Fruit fly (Drosophila melanogaster) whole organism: Measurements from ENCODE around the gene APC4.

ENCODE experiments used
- CG8478 ChIP-seq: fragments of >200 bp; optimal IDR thresholded peaks from 2 replicates; lab custom pipeline; 2018; ENCODE audit warnings: inconsistent platforms
- Dll ChIP-seq: fragments of >200 bp; optimal IDR thresholded peaks from 2 replicates; lab custom pipeline; 2017
- EcR ChIP-seq, 2 experiments: fragments of >200 bp; optimal IDR thresholded peaks; 2 replicates each; lab custom pipeline; 2017; ENCODE audit warnings: missing biosample characterization in 2 of 2, missing genetic modification characterization in 2 of 2, missing genetic modification reagents in 2 of 2
- pan ChIP-seq: fragments of >200 bp; optimal IDR thresholded peaks from 2 replicates; lab custom pipeline; 2017
- psq ChIP-seq: fragments of >200 bp; optimal IDR thresholded peaks from 2 replicates; lab custom pipeline; 2017
- usp ChIP-seq: fragments of >200 bp; optimal IDR thresholded peaks from 2 replicates; lab custom pipeline; 2017; ENCODE audit warnings: missing biosample characterization, missing genetic modification characterization, mixed read lengths

APC4 gene

dm6 chrX:9048941-9049340 is 33.8 kb upstream of the APC4 start:
- no peak for TF ChIP-seq psq (lab: Kevin White, UChicago)
- TF ChIP-seq usp = no peak
- TF ChIP-seq Dll (lab: Kevin White, UChicago) = no peak
- no peak for TF ChIP-seq CG8478 (lab: Kevin White, UChicago)
- TF ChIP-seq pan (lab: Kevin White, UChicago) = no peak
- no peak for TF ChIP-seq EcR (GFP tag; optimal IDR thresholded peaks at IDR 0.05; lab: Kevin White, UChicago)

dm6 chrX:9060078-9060477 is 22.7 kb upstream of the APC4 start:
- no peak for TF ChIP-seq CG8478 (lab: Kevin White, UChicago)
- no peak for TF ChIP-seq EcR (GFP tag; optimal IDR thresholded peaks at IDR 0.05; lab: Kevin White, UChicago)

dm6 chrX:9061299-9061698 is 21.4 kb upstream of the APC4 start:
- TF ChIP-seq psq (lab: Kevin White, UChicago) (no peak), pan (lab: Kevin White, UChicago) (no peak), Dll (lab: Kevin White, UChicago) (no peak), usp (no peak), EcR (GFP tag; optimal IDR thresholded peaks at IDR 0.05; lab: Kevin White, UChicago) (no peak), CG8478 (lab: Kevin White, UChicago) (no peak)

dm6 chrX:9062665-9063064 is 20.1 kb upstream of the APC4 start:
- TF ChIP-seq pan (lab: Kevin White, UChicago) (no peak), usp (no peak), EcR (GFP tag; optimal IDR thresholded peaks at IDR 0.05; lab: Kevin White, UChicago) (no peak), psq (lab: Kevin White, UChicago) (no peak)

dm6 chrX:9063425-9063824 is 19.3 kb upstream of the APC4 start:
- no peak for TF ChIP-seq CG8478 (lab: Kevin White, UChicago)
- TF ChIP-seq psq (lab: Kevin White, UChicago) = no peak
- TF ChIP-seq usp = no peak
- TF ChIP-seq Dll (lab: Kevin White, UChicago) = no peak
- TF ChIP-seq pan (lab: Kevin White, UChicago) = no peak
- TF ChIP-seq EcR (GFP tag; optimal IDR thresholded peaks at IDR 0.05; lab: Kevin White, UChicago) = no peak

- no peak for TF ChIP-seq Dll (lab: Kevin White, UChicago)
Observed at dm6 chrX:9064029-9064428, 18.7 kb upstream of the APC4 start.

dm6 chrX:9066802-9067489 is 15.8 kb upstream of the APC4 start:
- TF ChIP-seq psq (lab: Kevin White, UChicago) = no peak
- TF ChIP-seq pan (lab: Kevin White, UChicago) = no peak
- TF ChIP-seq usp = no peak
- TF ChIP-seq Dll (lab: Kevin White, UChicago) = no peak
- TF ChIP-seq CG8478 (lab: Kevin White, UChicago) = no peak

- no peak for TF ChIP-seq usp
Observed at dm6 chrX:9067754-9068477, 14.8 kb upstream of the APC4 start, which contains the start of gene CG15365. Gene CG15365 (minus strand): TSS chrX:9067983.

dm6 chrX:9068822-9069221 is 13.9 kb upstream of the APC4 start:
- TF ChIP-seq EcR (GFP tag; optimal IDR thresholded peaks at IDR 0.05; lab: Kevin White, UChicago) = no peak
- no peak for TF ChIP-seq pan (lab: Kevin White, UChicago)
- no peak for TF ChIP-seq psq (lab: Kevin White, UChicago)
- no peak for TF ChIP-seq CG8478 (lab: Kevin White, UChicago)
- no peak for TF ChIP-seq Dll (lab: Kevin White, UChicago)
- TF ChIP-seq usp = no peak

- TF ChIP-seq Dll (lab: Kevin White, UChicago) = no peak
- no peak for TF ChIP-seq pan (lab: Kevin White, UChicago)
- TF ChIP-seq EcR (GFP tag; optimal IDR thresholded peaks at IDR 0.05; lab: Kevin White, UChicago) = no peak
Observed at dm6 chrX:9071308-9071707, 11.4 kb upstream of the APC4 start, which contains the start of gene CG10970. Gene CG10970 (minus strand): TSS chrX:9071408.

- no peak for TF ChIP-seq CG8478 (lab: Kevin White, UChicago)
- no peak for TF ChIP-seq pan (lab: Kevin White, UChicago)
- no peak for TF ChIP-seq Dll (lab: Kevin White, UChicago)
- no peak for TF ChIP-seq EcR (GFP tag; optimal IDR thresholded peaks at IDR 0.05; lab: Kevin White, UChicago)
- no peak for TF ChIP-seq psq (lab: Kevin White, UChicago)
- TF ChIP-seq usp = no peak
Observed at dm6 chrX:9074040-9074439, 8.7 kb upstream of the APC4 start.

dm6 chrX:9075641-9076324 is 6.9 kb upstream of the APC4 start:
- TF ChIP-seq Dll (lab: Kevin White, UChicago) = no peak
- TF ChIP-seq CG8478 (lab: Kevin White, UChicago) = no peak
- TF ChIP-seq pan (lab: Kevin White, UChicago) = no peak
- TF ChIP-seq usp = no peak
